Fruit fly (Drosophila melanogaster) whole organism, embryonic: ENCODE measurements around the gene CG33795.

Source experiments
- CG10654 ChIP-seq: fragments of 200-800 bp; sonication (Bioruptor generic); optimal IDR thresholded peaks from 2 replicates; lab custom pipeline; 2016; ENCODE audit warnings: missing biosample characterization, missing genetic modification characterization
- CG12236 ChIP-seq: fragments of 200-800 bp; sonication (Bioruptor generic); optimal IDR thresholded peaks from 2 replicates; lab custom pipeline; 2016; ENCODE audit warnings: missing biosample characterization, missing genetic modification characterization
- CG12391 ChIP-seq: fragments of 200-800 bp; sonication (Bioruptor generic); optimal IDR thresholded peaks from 3 replicates; lab custom pipeline; 2018; ENCODE audit warnings: missing biosample characterization, mild to moderate bottlenecking, missing genetic modification characterization, moderate library complexity
- CG13894 ChIP-seq: fragments of 200-800 bp; sonication (Bioruptor generic); optimal IDR thresholded peaks from 3 replicates; lab custom pipeline; 2018; ENCODE audit warnings: missing biosample characterization, mild to moderate bottlenecking, missing genetic modification characterization, moderate library complexity
- CG1603 ChIP-seq: fragments of 200-800 bp; sonication (Bioruptor generic); optimal IDR thresholded peaks from 2 replicates; lab custom pipeline; 2019; ENCODE audit warnings: missing biosample characterization, mild to moderate bottlenecking, missing genetic modification characterization, moderate library complexity
- CG17912 ChIP-seq: fragments of 200-800 bp; sonication (Bioruptor generic); optimal IDR thresholded peaks from 2 replicates; lab custom pipeline; 2018; ENCODE audit warnings: missing biosample characterization, mild to moderate bottlenecking, missing genetic modification characterization
- CG2129 ChIP-seq: fragments of 200-800 bp; sonication (Bioruptor generic); IDR thresholded peaks from 2 replicates; pipeline ENCODE4 v1.3.6; 2022; ENCODE audit warnings: missing biosample characterization, missing genetic modification characterization; ENCODE audit not compliant: partially characterized antibody
- CG30403 ChIP-seq: fragments of 200-800 bp; sonication (Bioruptor generic); optimal IDR thresholded peaks from 3 replicates; lab custom pipeline; 2016; ENCODE audit warnings: missing biosample characterization, missing genetic modification characterization
- CG31441 ChIP-seq: fragments of 200-800 bp; sonication (Bioruptor generic); IDR thresholded peaks from 2 replicates; pipeline ENCODE4 v1.3.6; 2022; ENCODE audit warnings: missing biosample characterization, missing genetic modification characterization
- CG3726 ChIP-seq: fragments of 200-800 bp; sonication (Bioruptor generic); IDR thresholded peaks from 3 replicates; pipeline ENCODE4, ENCODE4 v1.3.6; 2022; ENCODE audit warnings: missing biosample characterization, missing genetic modification characterization
- CG4404 ChIP-seq: fragments of 200-800 bp; sonication (Bioruptor generic); IDR thresholded peaks from 2 replicates; pipeline ENCODE4 v1.3.6; 2022; ENCODE audit warnings: missing biosample characterization, missing genetic modification characterization
- CG6683 ChIP-seq: fragments of 200-800 bp; sonication (Bioruptor generic); optimal IDR thresholded peaks from 2 replicates; lab custom pipeline; 2017; ENCODE audit warnings: missing biosample characterization, mild to moderate bottlenecking, missing genetic modification characterization, missing genetic modification reagents
- CG6765 ChIP-seq: fragments of 200-800 bp; sonication (Bioruptor generic); optimal IDR thresholded peaks from 3 replicates; lab custom pipeline; 2017; ENCODE audit warnings: missing biosample characterization, mild to moderate bottlenecking, missing genetic modification characterization
- CG6791 ChIP-seq: fragments of 200-800 bp; sonication (Bioruptor generic); IDR thresholded peaks from 3 replicates; pipeline ENCODE4 v1.3.6; 2022; ENCODE audit warnings: missing biosample characterization, missing genetic modification characterization; ENCODE audit not compliant: partially characterized antibody
- CG7556 ChIP-seq: fragments of 200-800 bp; sonication (Bioruptor generic); optimal IDR thresholded peaks from 2 replicates; lab custom pipeline; 2017; ENCODE audit warnings: missing biosample characterization, mild to moderate bottlenecking, missing genetic modification characterization
- CG8290 ChIP-seq, 3 experiments: fragments of 200-800 bp; sonication (Bioruptor generic); optimal IDR thresholded peaks; 2 replicates each; lab custom pipeline; 2016 to 2019; ENCODE audit warnings: missing biosample characterization in 3 of 3, missing genetic modification characterization in 3 of 3, mild to moderate bottlenecking in 2 of 3, moderate library complexity in 1 of 3
- CG9797 ChIP-seq: fragments of 200-800 bp; sonication (Bioruptor generic); optimal IDR thresholded peaks from 3 replicates; lab custom pipeline; 2018; ENCODE audit warnings: missing biosample characterization, mild to moderate bottlenecking, missing genetic modification characterization
- CG9817 ChIP-seq: fragments of 200-800 bp; sonication (Bioruptor generic); optimal IDR thresholded peaks from 2 replicates; lab custom pipeline; 2018; ENCODE audit warnings: missing biosample characterization, mild to moderate bottlenecking, missing genetic modification characterization, moderate library complexity
- CTCF ChIP-seq: fragments of 200-800 bp; sonication (Bioruptor generic); optimal IDR thresholded peaks from 2 replicates; lab custom pipeline; 2017; ENCODE audit warnings: missing biosample characterization, mild to moderate bottlenecking, missing genetic modification characterization, moderate library complexity
- Camta ChIP-seq: fragments of 200-800 bp; sonication (Bioruptor generic); optimal IDR thresholded peaks from 2 replicates; lab custom pipeline; 2016; ENCODE audit warnings: missing biosample characterization, missing genetic modification characterization
- Dek ChIP-seq: fragments of 200-800 bp; sonication (Bioruptor generic); optimal IDR thresholded peaks from 3 replicates; lab custom pipeline; 2019; ENCODE audit warnings: missing biosample characterization, mild to moderate bottlenecking, missing genetic modification characterization, moderate library complexity
- Fer2 ChIP-seq: fragments of 200-800 bp; sonication (Bioruptor generic); optimal IDR thresholded peaks from 2 replicates; lab custom pipeline; 2018; ENCODE audit warnings: missing biosample characterization, mild to moderate bottlenecking, missing genetic modification characterization, moderate library complexity
- Hr3 ChIP-seq: fragments of 200-800 bp; sonication (Bioruptor generic); optimal IDR thresholded peaks from 3 replicates; lab custom pipeline; 2016; ENCODE audit warnings: missing biosample characterization, missing genetic modification characterization
- NfI ChIP-seq: fragments of 200-800 bp; sonication (Bioruptor generic); optimal IDR thresholded peaks from 3 replicates; lab custom pipeline; 2018; ENCODE audit warnings: missing biosample characterization, mild to moderate bottlenecking, missing genetic modification characterization, moderate library complexity
- Sox100B ChIP-seq: fragments of 200-800 bp; sonication (Bioruptor generic); optimal IDR thresholded peaks from 3 replicates; lab custom pipeline; 2018; ENCODE audit warnings: missing biosample characterization, mild to moderate bottlenecking, missing genetic modification characterization
- Sox102F ChIP-seq: fragments of 200-800 bp; sonication (Bioruptor generic); optimal IDR thresholded peaks from 2 replicates; lab custom pipeline; 2018; ENCODE audit warnings: missing biosample characterization, mild to moderate bottlenecking, missing genetic modification characterization, moderate library complexity
- Sry-δ ChIP-seq: fragments of 200-800 bp; sonication (Bioruptor generic); optimal IDR thresholded peaks from 2 replicates; lab custom pipeline; 2016; ENCODE audit warnings: missing biosample characterization, missing genetic modification characterization
- TFAM ChIP-seq: fragments of 200-800 bp; sonication (Bioruptor generic); optimal IDR thresholded peaks from 2 replicates; lab custom pipeline; 2017; ENCODE audit warnings: missing biosample characterization, missing genetic modification characterization, inconsistent platforms
- ci ChIP-seq: fragments of 200-800 bp; sonication (Bioruptor generic); IDR thresholded peaks from 3 replicates; pipeline ENCODE4 v1.3.6; 2022; ENCODE audit warnings: missing biosample characterization, missing genetic modification characterization
- danr ChIP-seq: fragments of 200-800 bp; sonication (Bioruptor generic); IDR thresholded peaks from 2 replicates; pipeline ENCODE4 v1.3.6; 2022; ENCODE audit warnings: missing biosample characterization, missing genetic modification characterization
- dm ChIP-seq: fragments of 200-800 bp; sonication (Bioruptor generic); optimal IDR thresholded peaks from 3 replicates; lab custom pipeline; 2016; ENCODE audit warnings: missing biosample characterization, missing genetic modification characterization
- ems ChIP-seq: fragments of 200-800 bp; sonication (Bioruptor generic); optimal IDR thresholded peaks from 3 replicates; lab custom pipeline; 2016; ENCODE audit warnings: missing biosample characterization, missing genetic modification characterization
- exex ChIP-seq: fragments of 200-800 bp; sonication (Bioruptor generic); optimal IDR thresholded peaks from 4 replicates; lab custom pipeline; 2018; ENCODE audit warnings: missing biosample characterization, mild to moderate bottlenecking, missing genetic modification characterization, moderate library complexity
- fd102C ChIP-seq: fragments of 200-800 bp; sonication (Bioruptor generic); optimal IDR thresholded peaks from 2 replicates; lab custom pipeline; 2018; ENCODE audit warnings: missing biosample characterization, mild to moderate bottlenecking, missing genetic modification characterization, moderate library complexity
- grau ChIP-seq: fragments of 200-800 bp; optimal IDR thresholded peaks from 3 replicates; lab custom pipeline; 2019; ENCODE audit warnings: missing biosample characterization, mild to moderate bottlenecking, missing genetic modification characterization, moderate library complexity
- insv ChIP-seq, 2 experiments: fragments of 200-800 bp; sonication (Bioruptor generic); optimal IDR thresholded peaks; 3 replicates each; lab custom pipeline; 2016 to 2018; ENCODE audit warnings: missing biosample characterization in 2 of 2, missing genetic modification characterization in 2 of 2
- lov ChIP-seq, 2 experiments: fragments of 200-800 bp in 1 of 2; fragments of >200 bp in 1 of 2; sonication (Bioruptor generic) in 1 of 2; IDR thresholded peaks in 1 of 2; optimal IDR thresholded peaks in 1 of 2; 2 replicates in 1 of 2; 3 replicates in 1 of 2; pipeline versions ENCODE4 v1.3.6 to Lab custom; 2017 to 2022; ENCODE audit warnings: missing biosample characterization in 1 of 2, missing genetic modification characterization in 1 of 2
- luna ChIP-seq: fragments of 200-800 bp; sonication (Bioruptor generic); optimal IDR thresholded peaks from 2 replicates; lab custom pipeline; 2016; ENCODE audit warnings: missing biosample characterization, missing genetic modification characterization
- nmo ChIP-seq: fragments of 200-800 bp; sonication (Bioruptor generic); optimal IDR thresholded peaks from 2 replicates; lab custom pipeline; 2018; ENCODE audit warnings: missing biosample characterization, mild to moderate bottlenecking, missing genetic modification characterization, moderate library complexity
- pros ChIP-seq: fragments of 200-800 bp; sonication (Bioruptor generic); optimal IDR thresholded peaks from 3 replicates; lab custom pipeline; 2019; ENCODE audit warnings: missing biosample characterization, mild to moderate bottlenecking, missing genetic modification characterization, moderate library complexity
- pum ChIP-seq: fragments of 200-800 bp; sonication (Bioruptor generic); optimal IDR thresholded peaks from 2 replicates; lab custom pipeline; 2016; ENCODE audit warnings: missing biosample characterization, missing genetic modification characterization
- run ChIP-seq: fragments of 200-800 bp; sonication (Bioruptor generic); optimal IDR thresholded peaks from 3 replicates; lab custom pipeline; 2018; ENCODE audit warnings: missing biosample characterization, mild to moderate bottlenecking, missing genetic modification characterization
- schlank ChIP-seq: fragments of 200-800 bp; sonication (Bioruptor generic); optimal IDR thresholded peaks from 2 replicates; lab custom pipeline; 2018; ENCODE audit warnings: missing biosample characterization, mild to moderate bottlenecking, missing genetic modification characterization
- sim ChIP-seq: fragments of 200-800 bp; sonication (Bioruptor generic); IDR thresholded peaks from 2 replicates; pipeline ENCODE4 v1.3.6; 2022; ENCODE audit warnings: missing biosample characterization, missing genetic modification characterization
- trh ChIP-seq: fragments of 200-800 bp; sonication (Bioruptor generic); optimal IDR thresholded peaks from 2 replicates; lab custom pipeline; 2016; ENCODE audit warnings: missing biosample characterization, missing genetic modification characterization
- vfl ChIP-seq: fragments of 200-800 bp; sonication (Bioruptor generic); optimal IDR thresholded peaks from 2 replicates; lab custom pipeline; 2016; ENCODE audit warnings: missing biosample characterization, missing genetic modification characterization
- wek ChIP-seq: fragments of 200-800 bp; sonication (Bioruptor generic); optimal IDR thresholded peaks from 3 replicates; lab custom pipeline; 2018; ENCODE audit warnings: missing biosample characterization, mild to moderate bottlenecking, missing genetic modification characterization, moderate library complexity
- zen ChIP-seq: fragments of 200-800 bp; sonication (Bioruptor generic); optimal IDR thresholded peaks from 3 replicates; lab custom pipeline; 2018; ENCODE audit warnings: missing biosample characterization, mild to moderate bottlenecking, missing genetic modification characterization, moderate library complexity

Gene CG33795

DNA sequence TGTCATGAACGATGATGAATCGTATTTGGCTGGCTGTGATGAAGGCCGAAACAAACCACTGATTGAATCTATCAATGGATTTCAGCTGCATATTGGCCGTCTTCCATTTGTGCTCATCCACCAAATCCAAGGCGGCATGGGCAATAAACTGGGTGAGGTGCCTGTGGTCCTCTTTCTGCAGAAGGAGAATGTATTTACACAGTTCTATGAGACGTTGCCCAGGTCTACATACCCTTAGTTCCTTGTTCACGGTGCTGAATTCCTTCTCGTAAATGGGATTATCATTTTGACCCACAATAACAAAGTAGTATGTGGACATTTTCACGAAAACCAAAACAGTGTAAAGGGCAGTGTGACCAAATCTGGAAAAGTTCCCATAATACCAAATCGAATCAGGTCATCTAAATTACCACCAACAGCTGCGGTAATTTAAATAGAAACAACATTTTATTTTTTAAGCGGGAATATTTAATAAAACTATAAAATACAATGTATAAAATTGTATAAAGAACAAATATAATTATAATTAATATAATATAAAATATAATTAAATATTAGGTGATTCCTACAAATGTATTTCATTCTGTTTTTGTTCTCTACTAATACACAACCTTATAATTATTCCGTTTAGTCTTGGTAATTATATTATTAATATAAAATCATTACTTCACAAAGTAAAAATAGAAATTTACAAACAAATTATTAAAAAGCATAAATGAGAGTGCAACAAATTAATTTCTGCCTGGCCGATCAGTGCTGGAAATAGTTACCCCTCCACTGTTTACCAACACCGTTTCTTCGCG is 39.7 kb downstream of the CG33795 start, which contains the start of the genes Trs20 and elg1 (continued):
- TF ChIP-seq trh (GFP tag; lab: Kevin White, UChicago) (no peak), CG4404 (GFP tag; lab: Robert Waterston, UW) (0 out of 2 replicates have a peak, but pooled peaks have one; percentile 27), NfI (GFP tag; lab: Kevin White, UChicago) (peak; percentile 54), CG12236 (GFP tag; lab: Kevin White, UChicago) (no peak), CG30403 (GFP tag; lab: Kevin White, UChicago) (peak; percentile 45), insv (GFP tag; optimal IDR thresholded peaks at IDR 0.05; lab: Kevin White, UChicago) (peak in 1 of 2 experiments; percentile 35), Dek (tag; lab: Kevin White, UChicago) (peak; percentile 59), wek (no peak), sim (GFP tag; lab: Robert Waterston, UW) (no peak), Sox102F (GFP tag; lab: Kevin White, UChicago) (no peak), TFAM (no peak), CG6791 (no peak), vfl (GFP tag; lab: Kevin White, UChicago) (no peak), CG13894 (tag; lab: Kevin White, UChicago) (peak; percentile 15), fd102C (GFP tag; lab: Kevin White, UChicago) (no peak), CG9797 (GFP tag; lab: Kevin White, UChicago) (peak; percentile 51), nmo (GFP tag; lab: Kevin White, UChicago) (peak; percentile 66), run (tag; lab: Kevin White, UChicago) (no peak), ci (GFP tag; lab: Robert Waterston, UW) (peak; percentile 13; the same call in 1 of the 3 replicates), zen (tag; lab: Kevin White, UChicago) (peak; percentile 46), dm (GFP tag; lab: Kevin White, UChicago) (no peak), exex (peak; percentile 54), CG10654 (GFP tag; lab: Kevin White, UChicago) (peak; percentile 44), schlank (tag; lab: Kevin White, UChicago) (no peak), CG6683 (GFP tag; lab: Kevin White, UChicago) (peak; percentile 10), CTCF (no peak), Camta (GFP tag; lab: Kevin White, UChicago) (no peak), Fer2 (peak; percentile 24), ems (GFP tag; lab: Kevin White, UChicago) (no peak), pros (GFP tag; lab: Kevin White, UChicago) (peak; percentile 7), lov (optimal IDR thresholded peaks at IDR 0.05; lab: Kevin White, UChicago) (no peak), lov (GFP tag; IDR thresholded peaks at IDR 0.05; lab: Robert Waterston, UW) (no peak), CG12391 (tag; lab: Kevin White, UChicago) (peak; percentile 84), Sox100B (GFP tag; lab: Kevin White, UChicago) (peak; percentile 71), danr (no peak), CG17912 (GFP tag; lab: Kevin White, UChicago) (no peak), CG7556 (peak; percentile 66), CG8290 (GFP tag; optimal IDR thresholded peaks at IDR 0.05; lab: Kevin White, UChicago) (peak; percentile 48), CG8290 (tag; optimal IDR thresholded peaks at IDR 0.05; lab: Kevin White, UChicago) (peak; percentile 44 to 69), luna (no peak), CG6765 (GFP tag; lab: Kevin White, UChicago) (peak; percentile 27), pum (GFP tag; lab: Kevin White, UChicago) (no peak), CG2129 (GFP tag; lab: Robert Waterston, UW) (no peak), CG9817 (tag; lab: Kevin White, UChicago) (no peak), grau (tag; lab: Kevin White, UChicago) (peak; percentile 71), CG3726 (no peak), CG1603 (peak; percentile 43), Hr3 (GFP tag; lab: Kevin White, UChicago) (peak; percentile 81), CG31441 (peak; percentile 84), Sry-δ (no peak)
